Worm (Caenorhabditis elegans) whole organism, L4/young adult: ENCODE data around the gene C33E10.8.

Source experiments
- W03F9.2 ChIP-seq: fragments of 150-350 bp; optimal IDR thresholded peaks from 2 replicates; lab custom pipeline; 2014; ENCODE audit warnings: missing biosample characterization, missing genetic modification characterization
- him-1 ChIP-seq: sonication (generic microtip); optimal IDR thresholded peaks from 2 replicates; lab custom pipeline; 2016; ENCODE audit warnings: missing genotype, missing genetic modification reagents, missing genetic modification characterization, missing compliant biosample characterization

DNA sequence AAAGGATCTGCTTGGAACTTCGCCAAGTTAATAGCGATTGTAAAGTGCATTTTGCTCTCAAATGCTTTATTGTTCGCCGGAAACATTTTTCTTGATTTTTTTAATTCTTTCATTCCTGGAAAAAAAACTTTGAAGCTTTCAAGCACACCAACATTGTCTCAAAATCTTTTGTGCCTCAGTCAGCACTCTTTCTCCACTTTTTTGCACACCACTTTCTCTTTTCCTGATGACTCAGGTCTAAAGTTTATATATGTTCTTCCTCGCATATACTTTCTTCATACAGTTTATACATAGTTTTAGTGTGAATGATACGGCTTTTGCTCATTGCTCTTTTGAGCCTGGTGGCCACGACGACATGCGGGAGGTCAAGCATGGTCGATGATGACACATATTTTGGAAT lies 39.1 kb upstream of the C33E10.8 start, which contains the start of gene C53C11.5:
- no peak for TF ChIP-seq W03F9.2 (tag; lab: Kevin White, UChicago)
- no peak for TF ChIP-seq him-1 (tag; lab: Kevin White, UChicago)
